Fruit fly (Drosophila melanogaster) whole organism, pupa: ENCODE measurements around the gene CG18473.

Source experiments
- CG13204 ChIP-seq: fragments of 200-800 bp; sonication (Bioruptor generic); optimal IDR thresholded peaks from 2 replicates; lab custom pipeline; 2018; ENCODE audit warnings: missing biosample characterization, mild to moderate bottlenecking, missing genetic modification characterization, moderate library complexity
- CG14655 ChIP-seq: fragments of 200-800 bp; sonication (Bioruptor generic); optimal IDR thresholded peaks from 3 replicates; lab custom pipeline; 2017; ENCODE audit warnings: mild to moderate bottlenecking, missing biosample characterization, missing genetic modification reagents, missing genetic modification characterization
- CG17806 ChIP-seq: fragments of 200-800 bp; sonication (Bioruptor generic); optimal IDR thresholded peaks from 2 replicates; lab custom pipeline; 2018; ENCODE audit warnings: missing biosample characterization, mild to moderate bottlenecking, missing genetic modification characterization, moderate library complexity
- CG34367 ChIP-seq: fragments of 200-800 bp; sonication (Bioruptor generic); optimal IDR thresholded peaks from 2 replicates; lab custom pipeline; 2018; ENCODE audit warnings: missing biosample characterization, mild to moderate bottlenecking, missing genetic modification characterization
- CG8159 ChIP-seq: fragments of 200-800 bp; sonication (Bioruptor generic); optimal IDR thresholded peaks from 3 replicates; lab custom pipeline; 2018; ENCODE audit warnings: missing biosample characterization, mild to moderate bottlenecking, missing genetic modification characterization, moderate library complexity
- CG8301 ChIP-seq: fragments of 200-800 bp; sonication (Bioruptor generic); optimal IDR thresholded peaks from 2 replicates; lab custom pipeline; 2018; ENCODE audit warnings: missing biosample characterization, mild to moderate bottlenecking, missing genetic modification characterization
- D1 ChIP-seq: fragments of 200-800 bp; sonication (Bioruptor generic); optimal IDR thresholded peaks from 2 replicates; lab custom pipeline; 2018; ENCODE audit warnings: missing biosample characterization, mild to moderate bottlenecking, missing genetic modification characterization, moderate library complexity
- Pif1B ChIP-seq: fragments of 200-800 bp; sonication (Bioruptor generic); optimal IDR thresholded peaks from 3 replicates; lab custom pipeline; 2016; ENCODE audit warnings: missing biosample characterization, missing genetic modification characterization
- Snoo ChIP-seq: fragments of 200-800 bp; sonication (Bioruptor generic); optimal IDR thresholded peaks from 3 replicates; lab custom pipeline; 2017; ENCODE audit warnings: missing biosample characterization, mild to moderate bottlenecking, missing genetic modification characterization, inconsistent platforms

dm6 chr3R:9365121-9365520, 2.0 kb downstream of the CG18473 start, which contains the start of gene Srr:
- TF ChIP-seq Snoo (tag; lab: Kevin White, UChicago): no peak
- TF ChIP-seq CG13204 (GFP tag; lab: Kevin White, UChicago): no peak
- TF ChIP-seq D1: no peak
- TF ChIP-seq CG8159: no peak
- no peak for TF ChIP-seq Pif1B
- no peak for TF ChIP-seq CG17806 (tag; lab: Kevin White, UChicago)
- no peak for TF ChIP-seq CG14655 (GFP tag; lab: Kevin White, UChicago)
- TF ChIP-seq CG34367 (tag; lab: Kevin White, UChicago): no peak
- no peak for TF ChIP-seq CG8301 (tag; lab: Kevin White, UChicago)
